Worm (Caenorhabditis elegans) whole organism, L2 larva: Measurements from ENCODE around the gene cdc-25.3.

Experiments used
- ZK546.5 ChIP-seq: sonication (generic microtip); optimal IDR thresholded peaks from 2 replicates; lab custom pipeline; 2017; ENCODE audit warnings: missing biosample characterization, missing genetic modification characterization
- crh-2 ChIP-seq: sonication (generic microtip); optimal IDR thresholded peaks from 2 replicates; lab custom pipeline; 2017; ENCODE audit warnings: missing biosample characterization, missing genetic modification characterization
- mab-5 ChIP-seq: fragments of 150-350 bp; optimal IDR thresholded peaks from 2 replicates; lab custom pipeline; 2014; ENCODE audit warnings: missing biosample characterization, missing genetic modification characterization
- nhr-12 ChIP-seq: fragments of 150-350 bp; optimal IDR thresholded peaks from 2 replicates; lab custom pipeline; 2014; ENCODE audit warnings: missing biosample characterization, missing genetic modification characterization
- nhr-237 ChIP-seq: fragments of 150-350 bp; optimal IDR thresholded peaks from 2 replicates; lab custom pipeline; 2014; ENCODE audit warnings: missing biosample characterization, missing genetic modification characterization
- ztf-11 ChIP-seq: sonication (generic microtip); optimal IDR thresholded peaks from 2 replicates; lab custom pipeline; 2017; ENCODE audit warnings: missing biosample characterization, missing genetic modification characterization

DNA sequence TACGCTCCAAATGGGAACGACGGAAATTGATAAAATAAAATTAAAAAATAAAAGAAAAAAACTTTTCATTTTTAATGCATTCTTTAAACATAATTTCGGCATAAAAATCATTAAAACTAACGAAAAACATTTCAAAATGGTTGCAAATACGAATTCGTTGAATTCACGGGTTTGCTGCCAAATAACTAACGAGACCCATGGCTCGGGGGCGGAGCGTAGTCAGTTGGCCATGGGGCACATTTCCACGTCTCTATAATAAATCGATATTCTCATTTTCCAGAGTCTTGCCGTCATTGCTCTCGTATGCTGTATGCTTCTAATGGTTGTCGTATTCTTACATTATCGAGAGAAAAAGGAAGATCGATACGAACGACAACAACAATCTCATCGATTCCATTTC lies 24.3 kb downstream of the cdc-25.3 start, which contains the start of gene ZK637.4:
- TF ChIP-seq nhr-12 (no peak), ztf-11 (no peak), mab-5 (tag; lab: Kevin White, UChicago) (no peak), ZK546.5 (no peak), crh-2 (tag; lab: Kevin White, UChicago) (no peak), nhr-237 (tag; lab: Kevin White, UChicago) (no peak)
